Fruit fly (Drosophila melanogaster) whole organism, embryonic: ENCODE data around the gene Mkp3.

Source experiments
- ATbp ChIP-seq: fragments of 200-800 bp; sonication (Bioruptor generic); optimal IDR thresholded peaks from 2 replicates; lab custom pipeline; 2017; ENCODE audit warnings: missing biosample characterization, mild to moderate bottlenecking, missing genetic modification characterization, missing genetic modification reagents
- Adf1 ChIP-seq: fragments of 200-800 bp; sonication (Bioruptor generic); IDR thresholded peaks from 2 replicates; pipeline ENCODE4 v1.3.6; 2022; ENCODE audit warnings: missing biosample characterization, missing genetic modification characterization
- Asciz ChIP-seq: fragments of 200-800 bp; sonication (Bioruptor generic); optimal IDR thresholded peaks from 2 replicates; lab custom pipeline; 2017; ENCODE audit warnings: missing biosample characterization, mild to moderate bottlenecking, missing genetic modification characterization, missing genetic modification reagents
- Bgb ChIP-seq: fragments of 200-800 bp; sonication (Bioruptor generic); IDR thresholded peaks from 2 replicates; pipeline ENCODE4 v1.3.6; 2022; ENCODE audit warnings: missing biosample characterization, missing genetic modification characterization; ENCODE audit not compliant: partially characterized antibody
- Blimp-1 ChIP-seq: fragments of 200-800 bp; sonication (Bioruptor generic); optimal IDR thresholded peaks from 3 replicates; lab custom pipeline; 2018; ENCODE audit warnings: missing biosample characterization, missing genetic modification characterization, mild to moderate bottlenecking, moderate library complexity, missing genetic modification reagents
- CG11085 ChIP-seq: fragments of 200-800 bp; sonication (Bioruptor generic); IDR thresholded peaks from 2 replicates; pipeline ENCODE4 v1.3.6; 2022; ENCODE audit warnings: missing biosample characterization, missing genetic modification characterization
- CG11456 ChIP-seq: fragments of 200-800 bp; sonication (Bioruptor generic); IDR thresholded peaks from 3 replicates; pipeline ENCODE4 v1.3.6; 2022; ENCODE audit warnings: missing biosample characterization, missing genetic modification characterization
- CG12236 ChIP-seq: fragments of 200-800 bp; sonication (Bioruptor generic); optimal IDR thresholded peaks from 2 replicates; lab custom pipeline; 2016; ENCODE audit warnings: missing biosample characterization, missing genetic modification characterization
- CG12659 ChIP-seq: fragments of 200-800 bp; sonication (Bioruptor generic); optimal IDR thresholded peaks from 3 replicates; lab custom pipeline; 2017; ENCODE audit warnings: mild to moderate bottlenecking, missing biosample characterization, missing genetic modification reagents, missing genetic modification characterization
- CG13296 ChIP-seq: fragments of 200-800 bp; sonication (Bioruptor generic); optimal IDR thresholded peaks from 3 replicates; lab custom pipeline; 2018; ENCODE audit warnings: missing biosample characterization, mild to moderate bottlenecking, missing genetic modification characterization
- CG15269 ChIP-seq: fragments of 200-800 bp; sonication (Bioruptor generic); optimal IDR thresholded peaks from 2 replicates; lab custom pipeline; 2018; ENCODE audit warnings: missing biosample characterization, mild to moderate bottlenecking, missing genetic modification characterization, moderate library complexity
- CG16813 ChIP-seq: fragments of 200-800 bp; sonication (Bioruptor generic); IDR thresholded peaks from 3 replicates; pipeline ENCODE4 v1.3.6; 2022; ENCODE audit warnings: missing biosample characterization, missing genetic modification characterization; ENCODE audit not compliant: partially characterized antibody
- CG2129 ChIP-seq: fragments of 200-800 bp; sonication (Bioruptor generic); IDR thresholded peaks from 2 replicates; pipeline ENCODE4 v1.3.6; 2022; ENCODE audit warnings: missing biosample characterization, missing genetic modification characterization; ENCODE audit not compliant: partially characterized antibody
- CG32532 ChIP-seq: fragments of 200-800 bp; sonication (Bioruptor generic); IDR thresholded peaks from 2 replicates; pipeline ENCODE4 v1.3.6; 2022; ENCODE audit warnings: missing biosample characterization, missing genetic modification characterization
- CG3281 ChIP-seq: fragments of 200-800 bp; sonication (Bioruptor generic); optimal IDR thresholded peaks from 3 replicates; lab custom pipeline; 2017; ENCODE audit warnings: missing biosample characterization, mild to moderate bottlenecking, missing genetic modification characterization
- CG3838 ChIP-seq: fragments of 200-800 bp; sonication (Bioruptor generic); optimal IDR thresholded peaks from 3 replicates; lab custom pipeline; 2016; ENCODE audit warnings: missing biosample characterization, missing genetic modification characterization
- CG6272 ChIP-seq: fragments of 200-800 bp; sonication (Bioruptor generic); IDR thresholded peaks from 2 replicates; pipeline ENCODE4 v1.3.6; 2022; ENCODE audit warnings: missing biosample characterization, missing genetic modification characterization
- CG8359 ChIP-seq: fragments of 200-800 bp; sonication (Bioruptor generic); optimal IDR thresholded peaks from 2 replicates; lab custom pipeline; 2017; ENCODE audit warnings: missing biosample characterization, mild to moderate bottlenecking, missing genetic modification characterization, borderline replicate concordance
- CG9437 ChIP-seq: fragments of 200-800 bp; sonication (Bioruptor generic); optimal IDR thresholded peaks from 2 replicates; lab custom pipeline; 2018; ENCODE audit warnings: missing biosample characterization, mild to moderate bottlenecking, missing genetic modification characterization
- CG9797 ChIP-seq: fragments of 200-800 bp; sonication (Bioruptor generic); optimal IDR thresholded peaks from 3 replicates; lab custom pipeline; 2018; ENCODE audit warnings: missing biosample characterization, mild to moderate bottlenecking, missing genetic modification characterization
- Chrac-16 ChIP-seq: fragments of 200-800 bp; sonication (Bioruptor generic); optimal IDR thresholded peaks from 3 replicates; lab custom pipeline; 2016; ENCODE audit warnings: missing biosample characterization, missing genetic modification characterization
- CkIIα-i1 ChIP-seq: fragments of 200-800 bp; sonication (Bioruptor generic); IDR thresholded peaks from 2 replicates; pipeline ENCODE4 v1.3.6; 2022; ENCODE audit warnings: missing biosample characterization, missing genetic modification characterization
- Dad ChIP-seq: fragments of 200-800 bp; sonication (Bioruptor generic); optimal IDR thresholded peaks from 3 replicates; lab custom pipeline; 2016; ENCODE audit warnings: missing biosample characterization, missing genetic modification characterization
- Dll ChIP-seq: fragments of 200-800 bp; sonication (Bioruptor generic); IDR thresholded peaks from 4 replicates; pipeline ENCODE4 v1.3.6; 2022; ENCODE audit warnings: missing biosample characterization, missing genetic modification characterization; ENCODE audit not compliant: partially characterized antibody
- Dref ChIP-seq: fragments of 200-800 bp; sonication (Bioruptor generic); IDR thresholded peaks from 2 replicates; pipeline ENCODE4 v1.3.6; 2022; ENCODE audit warnings: missing biosample characterization, missing genetic modification characterization
- Hand ChIP-seq: fragments of 200-800 bp; sonication (Bioruptor generic); optimal IDR thresholded peaks from 2 replicates; lab custom pipeline; 2017; ENCODE audit warnings: mild to moderate bottlenecking, missing biosample characterization, missing genetic modification reagents, missing genetic modification characterization
- Myb ChIP-seq: fragments of 200-800 bp; sonication (Bioruptor generic); optimal IDR thresholded peaks from 2 replicates; lab custom pipeline; 2016; ENCODE audit warnings: missing biosample characterization, missing genetic modification characterization
- Oaz ChIP-seq: fragments of 200-800 bp; sonication (Bioruptor generic); IDR thresholded peaks from 2 replicates; pipeline ENCODE4 v1.3.6; 2022; ENCODE audit warnings: missing biosample characterization, missing genetic modification characterization
- Ptx1 ChIP-seq: fragments of 200-800 bp; sonication (Bioruptor generic); IDR thresholded peaks from 2 replicates; pipeline ENCODE4 v1.3.6; 2022; ENCODE audit warnings: missing biosample characterization, missing genetic modification characterization
- Rx ChIP-seq: fragments of 200-800 bp; sonication (Bioruptor generic); IDR thresholded peaks from 2 replicates; pipeline ENCODE4 v1.3.6; 2022; ENCODE audit warnings: missing biosample characterization, missing genetic modification characterization
- Stat92E ChIP-seq, 3 experiments: fragments of >200 bp in 2 of 3; fragments of 200-800 bp in 1 of 3; sonication (Bioruptor generic) in 1 of 3; optimal IDR thresholded peaks; 2 replicates each; lab custom pipeline; 2017 to 2019; ENCODE audit warnings: missing biosample characterization in 3 of 3, missing genetic modification characterization in 3 of 3, mild to moderate bottlenecking in 1 of 3, moderate library complexity in 1 of 3
- Usf ChIP-seq: fragments of 200-800 bp; sonication (Bioruptor generic); optimal IDR thresholded peaks from 2 replicates; lab custom pipeline; 2017; ENCODE audit warnings: missing genotype, missing biosample characterization, missing genetic modification characterization
- Xrp1 ChIP-seq: fragments of 200-800 bp; sonication (Bioruptor generic); IDR thresholded peaks from 2 replicates; pipeline ENCODE4 v1.3.6; 2022; ENCODE audit warnings: missing biosample characterization, missing genetic modification characterization
- al ChIP-seq: fragments of 200-800 bp; sonication (Bioruptor generic); IDR thresholded peaks from 2 replicates; pipeline ENCODE4 v1.3.6; 2022; ENCODE audit warnings: missing biosample characterization, missing genetic modification characterization
- ara ChIP-seq: fragments of 200-800 bp; sonication (Bioruptor generic); IDR thresholded peaks from 2 replicates; pipeline ENCODE4 v1.3.6; 2022; ENCODE audit warnings: missing biosample characterization, missing genetic modification characterization
- da ChIP-seq: fragments of 200-800 bp; sonication (Bioruptor generic); optimal IDR thresholded peaks from 2 replicates; lab custom pipeline; 2016; ENCODE audit warnings: missing biosample characterization, missing genetic modification characterization
- dysf ChIP-seq: fragments of 200-800 bp; sonication (Bioruptor generic); IDR thresholded peaks from 3 replicates; pipeline ENCODE4 v1.3.6; 2022; ENCODE audit warnings: missing biosample characterization, missing genetic modification characterization
- esg ChIP-seq: fragments of 200-800 bp; sonication (Bioruptor generic); conservative IDR thresholded peaks from 2 replicates; pipeline ENCODE4 v1.3.6; 2022; ENCODE audit warnings: missing biosample characterization, missing genetic modification characterization
- fru ChIP-seq: fragments of >200 bp; optimal IDR thresholded peaks from 2 replicates; lab custom pipeline; 2017
- grau ChIP-seq: fragments of 200-800 bp; optimal IDR thresholded peaks from 3 replicates; lab custom pipeline; 2019; ENCODE audit warnings: missing biosample characterization, mild to moderate bottlenecking, missing genetic modification characterization, moderate library complexity
- hb ChIP-seq: fragments of 200-800 bp; sonication (Bioruptor generic); IDR thresholded peaks from 3 replicates; pipeline ENCODE4 v1.3.6; 2022; ENCODE audit warnings: missing biosample characterization, missing genetic modification characterization; ENCODE audit not compliant: partially characterized antibody
- klu ChIP-seq: fragments of 200-800 bp; sonication (Bioruptor generic); IDR thresholded peaks from 2 replicates; pipeline ENCODE4 v1.3.6; 2022; ENCODE audit warnings: missing biosample characterization, missing genetic modification characterization
- lab ChIP-seq: fragments of 200-800 bp; sonication (Bioruptor generic); optimal IDR thresholded peaks from 3 replicates; lab custom pipeline; 2017; ENCODE audit warnings: missing biosample characterization, missing genetic modification characterization, mild to moderate bottlenecking, moderate library complexity, missing genetic modification reagents
- p53 ChIP-seq: fragments of 200-800 bp; sonication (Bioruptor generic); optimal IDR thresholded peaks from 2 replicates; lab custom pipeline; 2016; ENCODE audit warnings: missing biosample characterization, missing genetic modification characterization
- sc ChIP-seq, 3 experiments: fragments of >200 bp in 2 of 3; fragments of 200-800 bp in 1 of 3; sonication (Bioruptor generic) in 1 of 3; optimal IDR thresholded peaks; 2 replicates in 2 of 3; 3 replicates in 1 of 3; lab custom pipeline; 2017; ENCODE audit warnings: mild to moderate bottlenecking in 1 of 3, missing biosample characterization in 1 of 3, missing genetic modification characterization in 1 of 3, missing genetic modification reagents in 1 of 3
- slp2 ChIP-seq: fragments of 200-800 bp; sonication (Bioruptor generic); optimal IDR thresholded peaks from 2 replicates; lab custom pipeline; 2016; ENCODE audit warnings: missing biosample characterization, missing genetic modification characterization
- sqz ChIP-seq: fragments of 200-800 bp; sonication (Bioruptor generic); optimal IDR thresholded peaks from 3 replicates; lab custom pipeline; 2018; ENCODE audit warnings: missing biosample characterization, mild to moderate bottlenecking, missing genetic modification characterization
- tin ChIP-seq: fragments of 200-800 bp; sonication (Bioruptor generic); optimal IDR thresholded peaks from 3 replicates; lab custom pipeline; 2016; ENCODE audit warnings: missing biosample characterization, missing genetic modification characterization
- wor ChIP-seq: fragments of 200-800 bp; sonication (Bioruptor generic); IDR thresholded peaks from 2 replicates; pipeline ENCODE4 v1.3.6; 2022; ENCODE audit warnings: missing biosample characterization, missing genetic modification characterization
- zen2 ChIP-seq: fragments of 200-800 bp; sonication (Bioruptor generic); IDR thresholded peaks from 3 replicates; pipeline ENCODE4 v1.3.6; 2022; ENCODE audit warnings: missing biosample characterization, missing genetic modification characterization; ENCODE audit not compliant: partially characterized antibody

Gene Mkp3

DNA sequence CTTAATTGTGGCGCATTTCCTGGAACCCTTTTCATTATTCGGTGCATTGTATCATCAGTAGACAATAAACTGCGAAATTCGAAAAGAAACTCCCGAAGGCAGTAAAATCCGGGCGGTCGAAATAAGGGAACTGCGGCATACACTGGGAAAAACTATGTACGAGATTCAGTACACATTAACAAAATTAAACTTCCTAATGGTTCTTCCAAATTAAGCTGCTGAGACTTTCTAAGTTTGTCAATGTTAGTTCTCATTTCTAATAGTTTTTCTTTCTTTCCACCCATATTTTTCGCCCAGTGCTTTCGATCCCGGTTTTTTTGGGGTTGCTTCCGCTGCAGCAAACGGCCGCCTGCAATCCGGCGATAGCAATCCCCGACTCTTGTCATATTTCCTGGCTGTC lies 61.4 kb downstream of the Mkp3 start (continued):
- TF ChIP-seq CG32532 (peak; percentile 74; the same call in 1 of the 2 replicates), CG6272 (GFP tag; lab: Robert Waterston, UW) (peak; percentile 36; the same call in 1 of the 2 replicates), zen2 (GFP tag; lab: Robert Waterston, UW) (no peak), esg (peak; percentile 75), ATbp (GFP tag; lab: Kevin White, UChicago) (peak; percentile 53), CG11456 (GFP tag; lab: Robert Waterston, UW) (peak; percentile 57; the same call in 1 of the 3 replicates), Dll (GFP tag; lab: Robert Waterston, UW) (no peak), Xrp1 (peak; percentile 95), dysf (GFP tag; lab: Robert Waterston, UW) (peak; percentile 79), sqz (GFP tag; lab: Kevin White, UChicago) (peak; percentile 45), CG11085 (no peak), Stat92E (GFP tag; optimal IDR thresholded peaks at IDR 0.05; lab: Kevin White, UChicago) (peak in 1 of 3 experiments; percentile 70), CG3281 (peak; percentile 61), CkIIα-i1 (no peak), CG12659 (GFP tag; lab: Kevin White, UChicago) (peak; percentile 61), Rx (GFP tag; lab: Robert Waterston, UW) (peak; percentile 79), fru (lab: Kevin White, UChicago) (no peak), CG9797 (no peak), CG3838 (GFP tag; lab: Kevin White, UChicago) (peak; percentile 31), sc (optimal IDR thresholded peaks at IDR 0.05; lab: Kevin White, UChicago) (no peak), sc (GFP tag; optimal IDR thresholded peaks at IDR 0.05; lab: Kevin White, UChicago) (peak; percentile 65), CG8359 (GFP tag; lab: Kevin White, UChicago) (peak; percentile 61), CG12236 (GFP tag; lab: Kevin White, UChicago) (peak; percentile 53), CG13296 (GFP tag; lab: Kevin White, UChicago) (peak; percentile 66), Myb (GFP tag; lab: Kevin White, UChicago) (no peak), Oaz (GFP tag; lab: Robert Waterston, UW) (no peak), hb (GFP tag; lab: Robert Waterston, UW) (no peak), Chrac-16 (GFP tag; lab: Kevin White, UChicago) (peak; percentile 76), CG16813 (GFP tag; lab: Robert Waterston, UW) (no peak), Ptx1 (peak; percentile 73), Blimp-1 (GFP tag; lab: Kevin White, UChicago) (peak; percentile 79), Bgb (GFP tag; lab: Robert Waterston, UW) (no peak), CG9437 (GFP tag; lab: Kevin White, UChicago) (peak; percentile 55), CG2129 (no peak), Adf1 (GFP tag; lab: Robert Waterston, UW) (no peak), lab (GFP tag; lab: Kevin White, UChicago) (peak; percentile 84), Usf (GFP tag; lab: Kevin White, UChicago) (peak; percentile 38), ara (peak; percentile 92), tin (GFP tag; lab: Kevin White, UChicago) (peak; percentile 77), Hand (GFP tag; lab: Kevin White, UChicago) (no peak), Dref (no peak), klu (GFP tag; lab: Robert Waterston, UW) (peak; percentile 51; the same call in 1 of the 2 replicates), wor (GFP tag; lab: Robert Waterston, UW) (peak; percentile 59; the same call in 1 of the 2 replicates), grau (tag; lab: Kevin White, UChicago) (peak; percentile 71), CG15269 (tag; lab: Kevin White, UChicago) (peak; percentile 75), Dad (GFP tag; lab: Kevin White, UChicago) (peak; percentile 47), Asciz (GFP tag; lab: Kevin White, UChicago) (peak; percentile 80), p53 (GFP tag; lab: Kevin White, UChicago) (no peak), slp2 (peak; percentile 80), da (GFP tag; lab: Kevin White, UChicago) (peak; percentile 8), al (GFP tag; lab: Robert Waterston, UW) (0 out of 2 replicates have a peak, but pooled peaks have one; percentile 25)
